Fruit fly (Drosophila melanogaster): Measurements from ENCODE around the gene CG3402.

The CG3402 gene

dm6 chr3L:639460-640103 lies 13.1 kb downstream of the CG3402 start (continued):
- TF ChIP-seq CG12769 (tag; optimal IDR thresholded peaks at IDR 0.05) (peak; percentile 88), CG8924 (tag; optimal IDR thresholded peaks at IDR 0.05) (peak; percentile 20), CG8290 (GFP tag; optimal IDR thresholded peaks at IDR 0.05) (no peak), CG8290 (tag; optimal IDR thresholded peaks at IDR 0.05) (peak in 1 of 2 experiments; percentile 28), CG42726 (GFP tag; IDR thresholded peaks at IDR 0.05; ENCODE audit: partially characterized antibody) (peak; percentile 57; the same call in 1 of the 2 replicates), Trl (optimal IDR thresholded peaks at IDR 0.05) (no peak), Trl (GFP tag; optimal IDR thresholded peaks at IDR 0.05) (peak; percentile 9), CG2875 (GFP tag; optimal IDR thresholded peaks at IDR 0.05) (no peak), cg (GFP tag; optimal IDR thresholded peaks at IDR 0.05) (peak; percentile 67), Mes4 (GFP tag; optimal IDR thresholded peaks at IDR 0.05) (no peak), lov (optimal IDR thresholded peaks at IDR 0.05) (no peak), lov (GFP tag; IDR thresholded peaks at IDR 0.05) (0 out of 3 replicates have a peak, but pooled peaks have one; percentile 30), CG5180 (GFP tag; optimal IDR thresholded peaks at IDR 0.05) (peak; percentile 41), HLH4C (GFP tag; IDR thresholded peaks at IDR 0.05; ENCODE audit: partially characterized antibody) (0 out of 3 replicates have a peak, but pooled peaks have one; percentile 9), ATbp (GFP tag; optimal IDR thresholded peaks at IDR 0.05) (no peak), CG14441 (GFP tag; IDR thresholded peaks at IDR 0.05) (peak; percentile 10; the same call in 1 of the 2 replicates), hkb (optimal IDR thresholded peaks at IDR 0.05) (no peak), hkb (GFP tag; IDR thresholded peaks at IDR 0.05) (peak; percentile 36; the same call in 1 of the 2 replicates), CG11398 (GFP tag; optimal IDR thresholded peaks at IDR 0.05) (peak; percentile 19), CG30403 (GFP tag; optimal IDR thresholded peaks at IDR 0.05) (no peak), Dfd (GFP tag; optimal IDR thresholded peaks at IDR 0.05) (no peak), ci (GFP tag; IDR thresholded peaks at IDR 0.05) (peak; percentile 48; the same call in 1 of the 3 replicates), Jarid2 (GFP tag; optimal IDR thresholded peaks at IDR 0.05) (peak; percentile 69), pan (optimal IDR thresholded peaks at IDR 0.05) (no peak), pan (GFP tag; optimal IDR thresholded peaks at IDR 0.05 in 1 of 2, IDR thresholded peaks at IDR 0.05 in 1 of 2) (peak in 1 of 2 experiments; percentile 15), eyg (GFP tag; optimal IDR thresholded peaks at IDR 0.05) (peak; percentile 21), PHDP (tag; optimal IDR thresholded peaks at IDR 0.05) (no peak), kay (GFP tag; optimal IDR thresholded peaks at IDR 0.05) (no peak), CG15479 (GFP tag; optimal IDR thresholded peaks at IDR 0.05) (no peak), CG17359 (tag; optimal IDR thresholded peaks at IDR 0.05) (peak; percentile 18), pros (GFP tag; optimal IDR thresholded peaks at IDR 0.05) (peak; percentile 42), HmgD (GFP tag; optimal IDR thresholded peaks at IDR 0.05) (no peak), CG2712 (tag; optimal IDR thresholded peaks at IDR 0.05) (peak; percentile 7), bigmax (GFP tag; optimal IDR thresholded peaks at IDR 0.05) (no peak), CG15073 (GFP tag; optimal IDR thresholded peaks at IDR 0.05) (no peak), nerfin-1 (tag; optimal IDR thresholded peaks at IDR 0.05) (peak; percentile 9), caup (GFP tag; optimal IDR thresholded peaks at IDR 0.05; ENCODE audit: severe bottlenecking) (no peak), Mad (GFP tag; optimal IDR thresholded peaks at IDR 0.05) (peak; percentile 8), mirr (GFP tag; optimal IDR thresholded peaks at IDR 0.05) (peak; percentile 15), CG1024 (GFP tag; IDR thresholded peaks at IDR 0.05) (0 out of 2 replicates have a peak, but pooled peaks have one; percentile 2), amos (GFP tag; IDR thresholded peaks at IDR 0.05; ENCODE audit: partially characterized antibody) (no peak), tna (GFP tag; IDR thresholded peaks at IDR 0.05; ENCODE audit: partially characterized antibody) (no peak), Antp (GFP tag; optimal IDR thresholded peaks at IDR 0.05) (no peak), CG34422 (GFP tag; IDR thresholded peaks at IDR 0.05) (peak; percentile 26; the same call in 1 of the 3 replicates), CG1529 (GFP tag; optimal IDR thresholded peaks at IDR 0.05) (peak; percentile 97), Bteb2 (GFP tag; optimal IDR thresholded peaks at IDR 0.05) (peak; percentile 20), repo (GFP tag; optimal IDR thresholded peaks at IDR 0.05) (peak; percentile 45), CG7357 (GFP tag; IDR thresholded peaks at IDR 0.05) (no peak), Vsx1 (GFP tag; optimal IDR thresholded peaks at IDR 0.05) (peak; percentile 35), D19B (GFP tag; optimal IDR thresholded peaks at IDR 0.05) (no peak)

Data from whole organism, embryonic.